Fruit fly (Drosophila melanogaster) whole organism: ENCODE results near the gene msd5.

Experiments
- CG8478 ChIP-seq: fragments of >200 bp; optimal IDR thresholded peaks from 2 replicates; lab custom pipeline; 2018; ENCODE audit warnings: inconsistent platforms
- pan ChIP-seq: fragments of >200 bp; optimal IDR thresholded peaks from 2 replicates; lab custom pipeline; 2017

DNA sequence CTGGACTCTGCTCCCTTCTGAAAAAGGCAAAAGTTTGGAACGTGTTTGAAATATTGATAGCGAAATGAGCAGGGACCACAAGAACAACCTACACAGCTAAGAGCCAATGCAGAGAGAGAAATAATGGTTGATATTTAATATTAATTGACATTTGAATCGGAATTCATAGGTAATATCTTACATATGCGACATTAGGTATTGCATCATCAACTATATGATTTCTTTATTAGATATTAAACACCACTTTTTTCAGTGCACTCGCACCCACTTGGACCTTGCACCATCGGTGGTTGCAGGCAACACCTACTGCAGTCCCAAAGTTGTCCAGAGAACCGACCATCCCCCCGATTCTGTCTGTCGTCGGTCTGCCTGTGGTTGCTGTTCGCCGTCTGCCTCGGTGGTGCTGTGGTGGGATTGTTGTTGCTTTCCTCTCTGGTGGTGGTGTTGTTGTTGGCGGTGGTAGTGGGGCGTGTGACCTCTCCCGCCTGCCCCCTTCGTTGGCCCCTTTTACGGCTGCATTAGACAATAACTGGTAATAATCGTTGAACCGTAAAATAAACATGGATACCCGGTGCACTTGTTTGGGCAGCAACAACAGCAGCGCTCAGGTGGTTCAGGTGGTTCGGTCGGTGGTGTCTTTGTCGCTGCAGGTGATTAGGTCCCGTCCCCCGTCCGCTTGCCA, 46.1 kb upstream of the msd5 start:
- TF ChIP-seq CG8478 (lab: Kevin White, UChicago) (no peak), pan (no peak)
